Fruit fly (Drosophila melanogaster) whole organism, prepupa: Measurements from ENCODE around the gene Osi19.

Experiments used
- CG1621 ChIP-seq: fragments of 200-800 bp; sonication (Bioruptor generic); optimal IDR thresholded peaks from 3 replicates; lab custom pipeline; 2018; ENCODE audit warnings: missing biosample characterization, mild to moderate bottlenecking, missing genetic modification characterization
- CG16779 ChIP-seq: fragments of 200-800 bp; sonication (Bioruptor generic); optimal IDR thresholded peaks from 3 replicates; lab custom pipeline; 2017; ENCODE audit warnings: missing biosample characterization, mild to moderate bottlenecking, missing genetic modification characterization
- CG32006 ChIP-seq: fragments of 200-800 bp; sonication (Bioruptor generic); optimal IDR thresholded peaks from 3 replicates; lab custom pipeline; 2017; ENCODE audit warnings: missing biosample characterization, mild to moderate bottlenecking, missing genetic modification characterization
- CG34406 ChIP-seq: fragments of 200-800 bp; sonication (Bioruptor generic); optimal IDR thresholded peaks from 3 replicates; lab custom pipeline; 2016; ENCODE audit warnings: missing biosample characterization, missing genetic modification characterization
- CG3919 ChIP-seq: fragments of 200-800 bp; sonication (Bioruptor generic); optimal IDR thresholded peaks from 3 replicates; lab custom pipeline; 2016; ENCODE audit warnings: missing biosample characterization, missing genetic modification characterization
- CG4318 ChIP-seq: fragments of 200-800 bp; sonication (Bioruptor generic); optimal IDR thresholded peaks from 3 replicates; lab custom pipeline; 2017; ENCODE audit warnings: missing biosample characterization, mild to moderate bottlenecking, missing genetic modification characterization
- CG6163 ChIP-seq: fragments of 200-800 bp; sonication (Bioruptor generic); IDR thresholded peaks from 3 replicates; pipeline ENCODE4 v1.3.6; 2022; ENCODE audit warnings: missing biosample characterization, missing genetic modification characterization
- CG6792 ChIP-seq: fragments of 200-800 bp; sonication (Bioruptor generic); optimal IDR thresholded peaks from 3 replicates; lab custom pipeline; 2016; ENCODE audit warnings: missing biosample characterization, missing genetic modification characterization
- CG8119 ChIP-seq: fragments of 200-800 bp; sonication (Bioruptor generic); IDR thresholded peaks from 3 replicates; pipeline ENCODE4 v1.3.6; 2022; ENCODE audit warnings: missing biosample characterization, missing genetic modification characterization
- CG8319 ChIP-seq: fragments of 200-800 bp; sonication (Bioruptor generic); optimal IDR thresholded peaks from 3 replicates; lab custom pipeline; 2016; ENCODE audit warnings: missing biosample characterization, missing genetic modification characterization
- CG8632 ChIP-seq: fragments of 200-800 bp; sonication (Bioruptor generic); optimal IDR thresholded peaks from 3 replicates; lab custom pipeline; 2016; ENCODE audit warnings: missing biosample characterization, missing genetic modification characterization
- Eip75B ChIP-seq: fragments of 200-800 bp; sonication (Bioruptor generic); optimal IDR thresholded peaks from 3 replicates; lab custom pipeline; 2016; ENCODE audit warnings: missing biosample characterization, missing genetic modification characterization
- Eip93F ChIP-seq: fragments of 200-800 bp; sonication (Bioruptor generic); optimal IDR thresholded peaks from 2 replicates; lab custom pipeline; 2016; ENCODE audit warnings: missing biosample characterization, mild to moderate bottlenecking, missing genetic modification characterization
- Ets96B ChIP-seq: fragments of 200-800 bp; optimal IDR thresholded peaks from 2 replicates; lab custom pipeline; 2019; ENCODE audit warnings: missing biosample characterization, mild to moderate bottlenecking, missing genetic modification characterization, moderate library complexity
- Gug ChIP-seq: fragments of 200-800 bp; sonication (Bioruptor generic); IDR thresholded peaks from 2 replicates; pipeline ENCODE4 v1.3.6; 2022; ENCODE audit warnings: missing biosample characterization, missing genetic modification characterization
- Met ChIP-seq: fragments of 200-800 bp; sonication (Bioruptor generic); optimal IDR thresholded peaks from 3 replicates; lab custom pipeline; 2016; ENCODE audit warnings: missing biosample characterization, missing genetic modification characterization
- OdsH ChIP-seq: fragments of 200-800 bp; sonication (Bioruptor generic); optimal IDR thresholded peaks from 3 replicates; lab custom pipeline; 2016; ENCODE audit warnings: missing biosample characterization, missing genetic modification characterization
- Sox14 ChIP-seq: fragments of 200-800 bp; sonication (Bioruptor generic); optimal IDR thresholded peaks from 3 replicates; lab custom pipeline; 2016; ENCODE audit warnings: missing biosample characterization, missing genetic modification characterization
- Sox15 ChIP-seq: fragments of 200-800 bp; sonication (Bioruptor generic); optimal IDR thresholded peaks from 3 replicates; lab custom pipeline; 2016; ENCODE audit warnings: missing biosample characterization, missing genetic modification characterization
- achi ChIP-seq: fragments of 200-800 bp; sonication (Bioruptor generic); optimal IDR thresholded peaks from 3 replicates; lab custom pipeline; 2016; ENCODE audit warnings: missing biosample characterization, missing genetic modification characterization
- cyc ChIP-seq: fragments of 200-800 bp; sonication (Bioruptor generic); optimal IDR thresholded peaks from 3 replicates; lab custom pipeline; 2016; ENCODE audit warnings: missing biosample characterization, missing genetic modification characterization
- dac ChIP-seq: fragments of 200-800 bp; sonication (Bioruptor generic); optimal IDR thresholded peaks from 2 replicates; lab custom pipeline; 2017; ENCODE audit warnings: missing biosample characterization, mild to moderate bottlenecking, missing genetic modification characterization
- dsx ChIP-seq: fragments of 200-800 bp; optimal IDR thresholded peaks from 3 replicates; lab custom pipeline; 2019; ENCODE audit warnings: missing biosample characterization, mild to moderate bottlenecking, missing genetic modification characterization, moderate library complexity; ENCODE audit not compliant: poor library complexity, severe bottlenecking
- esn ChIP-seq: fragments of 200-800 bp; sonication (Bioruptor generic); optimal IDR thresholded peaks from 2 replicates; lab custom pipeline; 2016; ENCODE audit warnings: missing biosample characterization, mild to moderate bottlenecking, missing genetic modification characterization, moderate library complexity
- fd59A ChIP-seq: fragments of 200-800 bp; sonication (Bioruptor generic); optimal IDR thresholded peaks from 2 replicates; lab custom pipeline; 2017; ENCODE audit warnings: missing biosample characterization, mild to moderate bottlenecking, missing genetic modification characterization, missing genetic modification reagents
- fd85E ChIP-seq: fragments of 200-800 bp; sonication (Bioruptor generic); optimal IDR thresholded peaks from 3 replicates; lab custom pipeline; 2016; ENCODE audit warnings: missing biosample characterization, missing genetic modification characterization
- lz ChIP-seq: fragments of 200-800 bp; sonication (Bioruptor generic); optimal IDR thresholded peaks from 3 replicates; lab custom pipeline; 2016; ENCODE audit warnings: missing biosample characterization, missing genetic modification characterization
- pdm3 ChIP-seq: fragments of 200-800 bp; sonication (Bioruptor generic); optimal IDR thresholded peaks from 3 replicates; lab custom pipeline; 2016; ENCODE audit warnings: missing biosample characterization, missing genetic modification characterization
- salr ChIP-seq, 2 experiments: fragments of 200-800 bp; sonication (Bioruptor generic); optimal IDR thresholded peaks; 3 replicates each; lab custom pipeline; 2016 to 2018; ENCODE audit warnings: missing biosample characterization in 2 of 2, missing genetic modification characterization in 2 of 2, mild to moderate bottlenecking in 1 of 2
- svp ChIP-seq: fragments of 200-800 bp; sonication (Bioruptor generic); peaks from one replicate; lab custom pipeline; 2016; ENCODE audit warnings: missing biosample characterization, missing genetic modification characterization
- topi ChIP-seq: fragments of 200-800 bp; sonication (Bioruptor generic); optimal IDR thresholded peaks from 3 replicates; lab custom pipeline; 2016; ENCODE audit warnings: missing biosample characterization, missing genetic modification characterization
- vri ChIP-seq: fragments of 200-800 bp; sonication (Bioruptor generic); optimal IDR thresholded peaks from 3 replicates; lab custom pipeline; 2016; ENCODE audit warnings: missing biosample characterization, mild to moderate bottlenecking, missing genetic modification characterization

The Osi19 gene

dm6 chr3R:6298828-6299227 lies 36.3 kb upstream of the Osi19 start, which contains the start of gene Osi14:
Osi14 (plus strand) TSS chr3R:6299128.
- TF ChIP-seq cyc (GFP tag; lab: Kevin White, UChicago): no peak
- no peak for TF ChIP-seq topi (GFP tag; lab: Kevin White, UChicago)
- TF ChIP-seq Sox14 (GFP tag; lab: Kevin White, UChicago): no peak
- TF ChIP-seq esn (GFP tag; lab: Kevin White, UChicago): no peak
- no peak for TF ChIP-seq CG6792 (GFP tag; lab: Kevin White, UChicago)
- no peak for TF ChIP-seq dac (GFP tag; lab: Kevin White, UChicago)
- no peak for TF ChIP-seq CG1621 (tag; lab: Kevin White, UChicago)
- TF ChIP-seq lz (GFP tag; lab: Kevin White, UChicago): no peak
- no peak for TF ChIP-seq dsx (GFP tag; lab: Kevin White, UChicago)
- TF ChIP-seq Gug (GFP tag; lab: Robert Waterston, UW): no peak
- TF ChIP-seq svp (GFP tag; lab: Kevin White, UChicago): no peak
- TF ChIP-seq Sox15 (GFP tag; lab: Kevin White, UChicago): no peak
- TF ChIP-seq CG6163 (GFP tag; lab: Robert Waterston, UW): no peak
- TF ChIP-seq, all 60 proteins: peak for 0

dm6 chr3R:6301257-6301839 lies 33.8 kb upstream of the Osi19 start, which contains the start of gene Osi15:
Osi15 (plus strand) TSS chr3R:6301804.
- no peak for TF ChIP-seq fd59A (GFP tag; lab: Kevin White, UChicago)
- peak; percentile 41 for TF ChIP-seq svp (GFP tag; lab: Kevin White, UChicago)
- TF ChIP-seq, all 60 proteins: peak for 1

dm6 chr3R:6303738-6304137 lies 31.4 kb upstream of the Osi19 start, which contains the start of gene CG46396:
CG46396 (plus strand) TSS chr3R:6304038.
- no peak for TF ChIP-seq Ets96B (tag; lab: Kevin White, UChicago)
- no peak for TF ChIP-seq pdm3 (GFP tag; lab: Kevin White, UChicago)
- TF ChIP-seq CG8119 (GFP tag; lab: Robert Waterston, UW): no peak
- no peak for TF ChIP-seq CG34406 (GFP tag; lab: Kevin White, UChicago)
- no peak for TF ChIP-seq achi
- TF ChIP-seq CG3919 (GFP tag; lab: Kevin White, UChicago): no peak
- no peak for TF ChIP-seq dsx (GFP tag; lab: Kevin White, UChicago)
- TF ChIP-seq esn (GFP tag; lab: Kevin White, UChicago): no peak
- TF ChIP-seq OdsH (GFP tag; lab: Kevin White, UChicago): no peak
- TF ChIP-seq CG16779 (tag; lab: Kevin White, UChicago): no peak
- no peak for TF ChIP-seq fd59A (GFP tag; lab: Kevin White, UChicago)
- TF ChIP-seq vri: no peak
- no peak for TF ChIP-seq Sox15 (GFP tag; lab: Kevin White, UChicago)
- TF ChIP-seq salr (GFP tag; optimal IDR thresholded peaks at IDR 0.05; lab: Kevin White, UChicago): no peak
- TF ChIP-seq Eip75B (GFP tag; lab: Kevin White, UChicago): no peak
- no peak for TF ChIP-seq fd85E (GFP tag; lab: Kevin White, UChicago)
- no peak for TF ChIP-seq Met (GFP tag; lab: Kevin White, UChicago)
- TF ChIP-seq, all 60 proteins: peak for 0

- TF ChIP-seq CG1621 (tag; lab: Kevin White, UChicago) (no peak), Eip93F (no peak), CG4318 (GFP tag; lab: Kevin White, UChicago) (no peak), dac (GFP tag; lab: Kevin White, UChicago) (no peak), CG8319 (GFP tag; lab: Kevin White, UChicago) (no peak), CG32006 (GFP tag; lab: Kevin White, UChicago) (no peak), vri (no peak), CG8632 (GFP tag; lab: Kevin White, UChicago) (no peak), CG34406 (GFP tag; lab: Kevin White, UChicago) (no peak)
Observed at dm6 chr3R:6304947-6305346, 30.2 kb upstream of the Osi19 start, which contains the start of gene Osi16. Osi16 (plus strand) TSS chr3R:6305247.
